Worm (Caenorhabditis elegans) whole organism, midembryonic: ENCODE data around the gene clec-48.

ENCODE experiments used
- flt-1 ChIP-seq: fragments of 200-800 bp; sonication (Bioruptor generic); IDR thresholded peaks from 2 replicates; pipeline ENCODE4 v1.3.6; 2022; ENCODE audit warnings: missing genetic modification characterization, missing compliant biosample characterization
- med-1 ChIP-seq: sonication (generic microtip); optimal IDR thresholded peaks from 2 replicates; lab custom pipeline; 2017; ENCODE audit warnings: missing genetic modification characterization, mild to moderate bottlenecking, missing compliant biosample characterization, antibody characterized with exemption, missing genetic modification reagents; ENCODE audit not compliant: insufficient read depth
- tab-1 ChIP-seq: fragments of 200-800 bp; sonication (Bioruptor generic); IDR thresholded peaks from 2 replicates; pipeline ENCODE4 v1.3.6; 2022; ENCODE audit warnings: missing genetic modification characterization, missing compliant biosample characterization

- no peak for TF ChIP-seq flt-1 (GFP tag; lab: Robert Waterston, UW)
- TF ChIP-seq med-1 (GFP tag; lab: Kevin White, UChicago) = no peak
- TF ChIP-seq tab-1 = no peak
Measured at ce11 chrV:18167161-18167560, 9.3 kb downstream of the clec-48 start, which contains the start of gene C14A6.6.
